Worm (Caenorhabditis elegans): ENCODE data around the gene Y61A9LA.4.

Gene Y61A9LA.4

ce11 chrV:4585009-4585408 is 24.5 kb downstream of the Y61A9LA.4 start, which contains the start of gene Y61A9LA.1:
Gene Y61A9LA.1, plus strand, starts transcription at chrV:4585309.
- no peak for TF ChIP-seq nhr-23 (tag; optimal IDR thresholded peaks at IDR 0.05)
- TF ChIP-seq fkh-10 (GFP tag; optimal IDR thresholded peaks at IDR 0.05): no peak
- no peak for TF ChIP-seq daf-12 (tag; optimal IDR thresholded peaks at IDR 0.05)
- no peak for TF ChIP-seq mdl-1 (tag; optimal IDR thresholded peaks at IDR 0.05)
- no peak for TF ChIP-seq pqm-1 (tag; optimal IDR thresholded peaks at IDR 0.05)
- TF ChIP-seq ceh-9 (tag; optimal IDR thresholded peaks at IDR 0.05): no peak
- no peak for TF ChIP-seq ztf-11 (tag; optimal IDR thresholded peaks at IDR 0.05)

- TF ChIP-seq snpc-4 (tag; optimal IDR thresholded peaks at IDR 0.05): no peak
- no peak for TF ChIP-seq sea-2 (GFP tag; optimal IDR thresholded peaks at IDR 0.05)
- no peak for TF ChIP-seq aly-2 (tag; optimal IDR thresholded peaks at IDR 0.05)
- TF ChIP-seq daf-12 (tag; optimal IDR thresholded peaks at IDR 0.05): no peak
- TF ChIP-seq mdl-1 (tag; optimal IDR thresholded peaks at IDR 0.05): no peak
- TF ChIP-seq nhr-28 (tag; optimal IDR thresholded peaks at IDR 0.05): no peak
- TF ChIP-seq hmg-11 (tag; optimal IDR thresholded peaks at IDR 0.05): no peak
- no peak for TF ChIP-seq skn-1 (tag; optimal IDR thresholded peaks at IDR 0.05)
- no peak for TF ChIP-seq ztf-11 (tag; optimal IDR thresholded peaks at IDR 0.05)
- no peak for TF ChIP-seq nhr-23 (tag; optimal IDR thresholded peaks at IDR 0.05)
- no peak for TF ChIP-seq fos-1 (tag; optimal IDR thresholded peaks at IDR 0.05)
- no peak for TF ChIP-seq unc-39 (tag; optimal IDR thresholded peaks at IDR 0.05)
- TF ChIP-seq elt-1 (tag; optimal IDR thresholded peaks at IDR 0.05): no peak
- TF ChIP-seq elt-2 (tag; optimal IDR thresholded peaks at IDR 0.05): no peak
- no peak for TF ChIP-seq tbx-2 (tag; optimal IDR thresholded peaks at IDR 0.05)
- no peak for TF ChIP-seq eor-1 (tag; optimal IDR thresholded peaks at IDR 0.05)
- TF ChIP-seq unc-62 (GFP tag; optimal IDR thresholded peaks at IDR 0.05): no peak
- no peak for TF ChIP-seq nhr-77 (tag; optimal IDR thresholded peaks at IDR 0.05)
- no peak for TF ChIP-seq elt-3 (tag; optimal IDR thresholded peaks at IDR 0.05)
- TF ChIP-seq pqm-1 (tag; optimal IDR thresholded peaks at IDR 0.05): no peak
Measured at ce11 chrV:4590791-4591190, 30.2 kb downstream of the Y61A9LA.4 start.

ce11 chrV:4598489-4598888 is 37.9 kb downstream of the Y61A9LA.4 start:
- peak; percentile 49 for TF ChIP-seq elt-2 (tag; optimal IDR thresholded peaks at IDR 0.05)
- no peak for TF ChIP-seq ceh-9 (tag; optimal IDR thresholded peaks at IDR 0.05)
- no peak for TF ChIP-seq hmg-11 (tag; optimal IDR thresholded peaks at IDR 0.05)
- peak; percentile 47 for TF ChIP-seq pqm-1 (tag; optimal IDR thresholded peaks at IDR 0.05)
- TF ChIP-seq ztf-4 (tag; optimal IDR thresholded peaks at IDR 0.05): no peak
- no peak for TF ChIP-seq nfya-1 (tag; optimal IDR thresholded peaks at IDR 0.05; ENCODE audit: insufficient read depth)
- no peak for TF ChIP-seq pha-4 (tag; optimal IDR thresholded peaks at IDR 0.05)
- no peak for TF ChIP-seq mdl-1 (tag; optimal IDR thresholded peaks at IDR 0.05)

- no peak for TF ChIP-seq ztf-11 (tag; optimal IDR thresholded peaks at IDR 0.05)
Measured at ce11 chrV:4599225-4599624, 38.7 kb downstream of the Y61A9LA.4 start.

- TF ChIP-seq zag-1 (tag; optimal IDR thresholded peaks at IDR 0.05) (no peak), jun-1 (tag; optimal IDR thresholded peaks at IDR 0.05) (no peak), snpc-4 (tag; optimal IDR thresholded peaks at IDR 0.05) (no peak), ceh-16 (tag; optimal IDR thresholded peaks at IDR 0.05) (no peak), fkh-2 (tag; optimal IDR thresholded peaks at IDR 0.05) (no peak), elt-2 (tag; optimal IDR thresholded peaks at IDR 0.05) (no peak), mdl-1 (tag; optimal IDR thresholded peaks at IDR 0.05) (no peak), pha-4 (tag; optimal IDR thresholded peaks at IDR 0.05) (no peak), ama-1 (optimal IDR thresholded peaks at IDR 0.05) (no peak), nhr-77 (tag; optimal IDR thresholded peaks at IDR 0.05) (no peak), lsy-12 (tag; optimal IDR thresholded peaks at IDR 0.05) (no peak), nhr-12 (tag; optimal IDR thresholded peaks at IDR 0.05) (no peak), nfya-1 (tag; optimal IDR thresholded peaks at IDR 0.05; ENCODE audit: insufficient read depth) (no peak), sea-2 (GFP tag; optimal IDR thresholded peaks at IDR 0.05) (no peak)
Measured at ce11 chrV:4606828-4607227, 46.3 kb downstream of the Y61A9LA.4 start, which contains the start of gene txt-6. Gene txt-6, minus strand, starts transcription at chrV:4606928.

Measured in whole organism, L3 larva.